Fruit fly (Drosophila melanogaster) whole organism, embryonic: ENCODE data around the gene CecB.

Source experiments
- Awh ChIP-seq: fragments of 200-800 bp; sonication (Bioruptor generic); IDR thresholded peaks from 2 replicates; pipeline ENCODE4, ENCODE4 v1.3.6; 2022; ENCODE audit warnings: missing biosample characterization, missing genetic modification characterization
- C15 ChIP-seq: fragments of 200-800 bp; sonication (Bioruptor generic); IDR thresholded peaks from 3 replicates; pipeline ENCODE4 v1.3.6; 2022; ENCODE audit warnings: missing biosample characterization, missing genetic modification characterization
- CG10321 ChIP-seq: fragments of 200-800 bp; sonication (Bioruptor generic); IDR thresholded peaks from 2 replicates; pipeline ENCODE4 v1.3.6; 2022; ENCODE audit warnings: missing biosample characterization, missing genetic modification characterization
- CG13775 ChIP-seq: fragments of 200-800 bp; sonication (Bioruptor generic); optimal IDR thresholded peaks from 3 replicates; lab custom pipeline; 2017; ENCODE audit warnings: missing biosample characterization, mild to moderate bottlenecking, missing genetic modification characterization
- CG15269 ChIP-seq: fragments of 200-800 bp; sonication (Bioruptor generic); optimal IDR thresholded peaks from 2 replicates; lab custom pipeline; 2018; ENCODE audit warnings: missing biosample characterization, mild to moderate bottlenecking, missing genetic modification characterization, moderate library complexity
- CG15601 ChIP-seq: fragments of 200-800 bp; sonication (Bioruptor generic); optimal IDR thresholded peaks from 3 replicates; lab custom pipeline; 2019; ENCODE audit warnings: missing biosample characterization, mild to moderate bottlenecking, missing genetic modification characterization, moderate library complexity
- CG16815 ChIP-seq: fragments of 200-800 bp; sonication (Bioruptor generic); optimal IDR thresholded peaks from 3 replicates; lab custom pipeline; 2017; ENCODE audit warnings: missing biosample characterization, mild to moderate bottlenecking, missing genetic modification characterization
- CG17328 ChIP-seq: fragments of 200-800 bp; sonication (Bioruptor generic); IDR thresholded peaks from 2 replicates; pipeline ENCODE4 v1.3.6; 2022; ENCODE audit warnings: missing biosample characterization, missing genetic modification characterization
- CG17361 ChIP-seq: fragments of 200-800 bp; sonication (Bioruptor generic); IDR thresholded peaks from 3 replicates; pipeline ENCODE4 v1.3.6; 2022; ENCODE audit warnings: missing biosample characterization, missing genetic modification characterization
- CG2116 ChIP-seq: fragments of 200-800 bp; sonication (Bioruptor generic); optimal IDR thresholded peaks from 3 replicates; lab custom pipeline; 2018; ENCODE audit warnings: missing biosample characterization, mild to moderate bottlenecking, missing genetic modification characterization
- CG2199 ChIP-seq: fragments of 200-800 bp; sonication (Bioruptor generic); IDR thresholded peaks from 3 replicates; pipeline ENCODE4 v1.3.6; 2022; ENCODE audit warnings: missing biosample characterization, missing genetic modification characterization
- CG2678 ChIP-seq: fragments of 200-800 bp; sonication (Bioruptor generic); optimal IDR thresholded peaks from 3 replicates; lab custom pipeline; 2019; ENCODE audit warnings: missing biosample characterization, mild to moderate bottlenecking, missing genetic modification characterization, moderate library complexity
- CG30403 ChIP-seq: fragments of 200-800 bp; sonication (Bioruptor generic); optimal IDR thresholded peaks from 3 replicates; lab custom pipeline; 2016; ENCODE audit warnings: missing biosample characterization, missing genetic modification characterization
- CG32532 ChIP-seq: fragments of 200-800 bp; sonication (Bioruptor generic); IDR thresholded peaks from 2 replicates; pipeline ENCODE4 v1.3.6; 2022; ENCODE audit warnings: missing biosample characterization, missing genetic modification characterization
- CG3726 ChIP-seq: fragments of 200-800 bp; sonication (Bioruptor generic); IDR thresholded peaks from 3 replicates; pipeline ENCODE4, ENCODE4 v1.3.6; 2022; ENCODE audit warnings: missing biosample characterization, missing genetic modification characterization
- CG4360 ChIP-seq: fragments of 200-800 bp; sonication (Bioruptor generic); IDR thresholded peaks from 2 replicates; pipeline ENCODE4 v1.3.6; 2022; ENCODE audit warnings: missing biosample characterization, missing genetic modification characterization
- CG4424 ChIP-seq: fragments of 200-800 bp; sonication (Bioruptor generic); optimal IDR thresholded peaks from 3 replicates; lab custom pipeline; 2016; ENCODE audit warnings: missing biosample characterization, missing genetic modification characterization
- CG6791 ChIP-seq: fragments of 200-800 bp; sonication (Bioruptor generic); IDR thresholded peaks from 3 replicates; pipeline ENCODE4 v1.3.6; 2022; ENCODE audit warnings: missing biosample characterization, missing genetic modification characterization; ENCODE audit not compliant: partially characterized antibody
- CG7786 ChIP-seq: fragments of 200-800 bp; sonication (Bioruptor generic); optimal IDR thresholded peaks from 2 replicates; lab custom pipeline; 2016; ENCODE audit warnings: missing biosample characterization, missing genetic modification characterization
- CG7928 ChIP-seq: fragments of 200-800 bp; sonication (Bioruptor generic); optimal IDR thresholded peaks from 2 replicates; lab custom pipeline; 2017; ENCODE audit warnings: missing biosample characterization, mild to moderate bottlenecking, missing genetic modification characterization
- CG8388 ChIP-seq: fragments of 200-800 bp; sonication (Bioruptor generic); optimal IDR thresholded peaks from 2 replicates; lab custom pipeline; 2019; ENCODE audit warnings: missing biosample characterization, mild to moderate bottlenecking, missing genetic modification characterization, moderate library complexity
- CG9609 ChIP-seq: fragments of 200-800 bp; sonication (Bioruptor generic); optimal IDR thresholded peaks from 3 replicates; lab custom pipeline; 2016; ENCODE audit warnings: missing biosample characterization, missing genetic modification characterization
- Camta ChIP-seq: fragments of 200-800 bp; sonication (Bioruptor generic); optimal IDR thresholded peaks from 2 replicates; lab custom pipeline; 2016; ENCODE audit warnings: missing biosample characterization, missing genetic modification characterization
- Deaf1 ChIP-seq: fragments of 200-800 bp; optimal IDR thresholded peaks from 3 replicates; lab custom pipeline; 2019; ENCODE audit warnings: missing biosample characterization, mild to moderate bottlenecking, missing genetic modification characterization, moderate library complexity
- Doc3 ChIP-seq: fragments of 200-800 bp; sonication (Bioruptor generic); IDR thresholded peaks from 3 replicates; pipeline ENCODE4 v1.3.6; 2022; ENCODE audit warnings: missing biosample characterization, missing genetic modification characterization; ENCODE audit not compliant: partially characterized antibody
- Drgx ChIP-seq: fragments of 200-800 bp; sonication (Bioruptor generic); IDR thresholded peaks from 2 replicates; pipeline ENCODE4 v1.3.6; 2022; ENCODE audit warnings: missing biosample characterization, missing genetic modification characterization
- E2f2 ChIP-seq: fragments of 200-800 bp; sonication (Bioruptor generic); IDR thresholded peaks from 2 replicates; pipeline ENCODE4 v1.3.6; 2022; ENCODE audit warnings: missing biosample characterization, missing genetic modification characterization
- Fer2 ChIP-seq: fragments of 200-800 bp; sonication (Bioruptor generic); optimal IDR thresholded peaks from 2 replicates; lab custom pipeline; 2018; ENCODE audit warnings: missing biosample characterization, mild to moderate bottlenecking, missing genetic modification characterization, moderate library complexity
- Hr51 ChIP-seq, 2 experiments: fragments of 200-800 bp; sonication (Bioruptor generic); optimal IDR thresholded peaks; 2 replicates in 1 of 2; 3 replicates in 1 of 2; lab custom pipeline; 2016 to 2018; ENCODE audit warnings: missing biosample characterization in 2 of 2, missing genetic modification characterization in 2 of 2, mild to moderate bottlenecking in 1 of 2, moderate library complexity in 1 of 2
- Hsf ChIP-seq: fragments of 200-800 bp; sonication (Bioruptor generic); optimal IDR thresholded peaks from 3 replicates; lab custom pipeline; 2016; ENCODE audit warnings: missing biosample characterization, missing genetic modification characterization
- Lim3 ChIP-seq: fragments of 200-800 bp; sonication (Bioruptor generic); IDR thresholded peaks from 2 replicates; pipeline ENCODE4 v1.3.6; 2022; ENCODE audit warnings: missing biosample characterization, missing genetic modification characterization
- Meics ChIP-seq: fragments of 200-800 bp; sonication (Bioruptor generic); optimal IDR thresholded peaks from 2 replicates; lab custom pipeline; 2017; ENCODE audit warnings: missing biosample characterization, mild to moderate bottlenecking, missing genetic modification characterization
- Poxn ChIP-seq: fragments of 200-800 bp; sonication (Bioruptor generic); IDR thresholded peaks from 2 replicates; pipeline ENCODE4 v1.3.6; 2022; ENCODE audit warnings: missing biosample characterization, missing genetic modification characterization
- Ptx1 ChIP-seq: fragments of 200-800 bp; sonication (Bioruptor generic); IDR thresholded peaks from 2 replicates; pipeline ENCODE4 v1.3.6; 2022; ENCODE audit warnings: missing biosample characterization, missing genetic modification characterization
- Rfx ChIP-seq: fragments of 200-800 bp; sonication (Bioruptor generic); IDR thresholded peaks from 2 replicates; pipeline ENCODE4 v1.3.6; 2022; ENCODE audit warnings: missing biosample characterization, missing genetic modification characterization
- Sox102F ChIP-seq: fragments of 200-800 bp; sonication (Bioruptor generic); optimal IDR thresholded peaks from 2 replicates; lab custom pipeline; 2018; ENCODE audit warnings: missing biosample characterization, mild to moderate bottlenecking, missing genetic modification characterization, moderate library complexity
- Sry-β ChIP-seq: fragments of 200-800 bp; sonication (Bioruptor generic); optimal IDR thresholded peaks from 2 replicates; lab custom pipeline; 2018; ENCODE audit warnings: missing biosample characterization, mild to moderate bottlenecking, missing genetic modification characterization, moderate library complexity
- Stat92E ChIP-seq, 3 experiments: fragments of >200 bp in 2 of 3; fragments of 200-800 bp in 1 of 3; sonication (Bioruptor generic) in 1 of 3; optimal IDR thresholded peaks; 2 replicates each; lab custom pipeline; 2017 to 2019; ENCODE audit warnings: missing biosample characterization in 3 of 3, missing genetic modification characterization in 3 of 3, mild to moderate bottlenecking in 1 of 3, moderate library complexity in 1 of 3
- ab ChIP-seq: fragments of 200-800 bp; sonication (Bioruptor generic); optimal IDR thresholded peaks from 2 replicates; lab custom pipeline; 2016; ENCODE audit warnings: missing biosample characterization, missing genetic modification characterization
- bab2 ChIP-seq: fragments of 200-800 bp; sonication (Bioruptor generic); optimal IDR thresholded peaks from 2 replicates; lab custom pipeline; 2016; ENCODE audit warnings: missing biosample characterization, missing genetic modification characterization
- cato ChIP-seq: fragments of 200-800 bp; sonication (Bioruptor generic); optimal IDR thresholded peaks from 2 replicates; lab custom pipeline; 2016; ENCODE audit warnings: missing biosample characterization, missing genetic modification characterization, borderline replicate concordance
- en ChIP-seq: fragments of 200-800 bp; sonication (Bioruptor generic); optimal IDR thresholded peaks from 2 replicates; lab custom pipeline; 2016; ENCODE audit warnings: missing biosample characterization, missing genetic modification characterization
- gro ChIP-seq: fragments of 200-800 bp; sonication (Bioruptor generic); optimal IDR thresholded peaks from 2 replicates; lab custom pipeline; 2016; ENCODE audit warnings: missing biosample characterization, missing genetic modification characterization
- her ChIP-seq: fragments of 200-800 bp; sonication (Bioruptor generic); optimal IDR thresholded peaks from 2 replicates; lab custom pipeline; 2016; ENCODE audit warnings: missing biosample characterization, missing genetic modification characterization
- lilli ChIP-seq: fragments of 200-800 bp; sonication (Bioruptor generic); optimal IDR thresholded peaks from 3 replicates; lab custom pipeline; 2016; ENCODE audit warnings: missing biosample characterization, missing genetic modification characterization
- lov ChIP-seq, 2 experiments: fragments of 200-800 bp in 1 of 2; fragments of >200 bp in 1 of 2; sonication (Bioruptor generic) in 1 of 2; IDR thresholded peaks in 1 of 2; optimal IDR thresholded peaks in 1 of 2; 2 replicates in 1 of 2; 3 replicates in 1 of 2; pipeline versions ENCODE4 v1.3.6 to Lab custom; 2017 to 2022; ENCODE audit warnings: missing biosample characterization in 1 of 2, missing genetic modification characterization in 1 of 2
- org-1 ChIP-seq: fragments of 200-800 bp; sonication (Bioruptor generic); optimal IDR thresholded peaks from 2 replicates; lab custom pipeline; 2017; ENCODE audit warnings: missing biosample characterization, missing genetic modification characterization
- pfk ChIP-seq: fragments of 200-800 bp; sonication (Bioruptor generic); optimal IDR thresholded peaks from 2 replicates; lab custom pipeline; 2018; ENCODE audit warnings: missing biosample characterization, mild to moderate bottlenecking, missing genetic modification characterization, moderate library complexity
- sr ChIP-seq: fragments of 200-800 bp; sonication (Bioruptor generic); IDR thresholded peaks from 3 replicates; pipeline ENCODE4 v1.3.6; 2022; ENCODE audit warnings: missing biosample characterization, missing genetic modification characterization
- stwl ChIP-seq: fragments of 200-800 bp; sonication (Bioruptor generic); optimal IDR thresholded peaks from 3 replicates; lab custom pipeline; 2018; ENCODE audit warnings: missing biosample characterization, mild to moderate bottlenecking, missing genetic modification characterization, moderate library complexity
- wor ChIP-seq: fragments of 200-800 bp; sonication (Bioruptor generic); IDR thresholded peaks from 2 replicates; pipeline ENCODE4 v1.3.6; 2022; ENCODE audit warnings: missing biosample characterization, missing genetic modification characterization

The CecB gene

DNA sequence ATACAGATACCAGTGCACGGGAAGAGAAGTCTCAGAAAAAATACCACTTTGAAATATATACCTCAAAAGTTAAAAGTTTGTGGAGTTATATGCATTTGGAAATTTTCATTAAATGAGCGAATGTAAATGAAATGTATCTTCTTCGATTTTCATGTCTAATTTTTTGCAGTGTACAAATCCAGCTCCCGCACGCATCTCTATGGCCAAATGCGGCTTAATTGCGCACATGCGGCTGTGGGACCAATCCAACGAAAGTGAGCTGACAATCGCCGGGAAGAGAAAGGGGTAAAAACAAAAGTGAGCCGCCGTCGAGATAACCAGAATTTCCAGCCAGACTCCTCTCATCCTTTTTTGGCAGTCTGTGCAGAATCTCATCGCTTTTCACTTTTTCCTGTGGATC, 49.4 kb downstream of the CecB start (continued):
- 0 out of 3 replicates have a peak, but pooled peaks have one; percentile 29 for TF ChIP-seq sr (GFP tag; lab: Robert Waterston, UW)
- TF ChIP-seq Ptx1 (GFP tag; lab: Robert Waterston, UW), result peak; percentile 63
- TF ChIP-seq CG15269, result no peak
- TF ChIP-seq CG2678 (tag; lab: Kevin White, UChicago), result peak; percentile 20
- TF ChIP-seq C15, result no peak
- TF ChIP-seq org-1 (GFP tag; lab: Kevin White, UChicago), result peak; percentile 19
- TF ChIP-seq CG4424, result no peak
- no peak for TF ChIP-seq Doc3 (GFP tag; lab: Robert Waterston, UW)
- TF ChIP-seq Fer2, result no peak
- TF ChIP-seq CG2116 (GFP tag; lab: Kevin White, UChicago), result no peak
- TF ChIP-seq Hsf (GFP tag; lab: Kevin White, UChicago), result peak; percentile 30
- no peak for TF ChIP-seq CG15601
- no peak for TF ChIP-seq CG2199 (GFP tag; lab: Robert Waterston, UW)
- TF ChIP-seq her (GFP tag; lab: Kevin White, UChicago), result no peak
- no peak for TF ChIP-seq CG13775
- TF ChIP-seq bab2 (GFP tag; lab: Kevin White, UChicago), result peak; percentile 12
- no peak for TF ChIP-seq stwl (tag; lab: Kevin White, UChicago)
- peak; percentile 86 for TF ChIP-seq Drgx (GFP tag; lab: Robert Waterston, UW)
- no peak for TF ChIP-seq CG6791 (GFP tag; lab: Robert Waterston, UW)
- no peak for TF ChIP-seq en (GFP tag; lab: Kevin White, UChicago)
- TF ChIP-seq CG9609 (GFP tag; lab: Kevin White, UChicago), result no peak
- no peak for TF ChIP-seq Camta (GFP tag; lab: Kevin White, UChicago)
- TF ChIP-seq CG17361 (GFP tag; lab: Robert Waterston, UW), result no peak
- TF ChIP-seq Stat92E (GFP tag; optimal IDR thresholded peaks at IDR 0.05; lab: Kevin White, UChicago), result no peak
- TF ChIP-seq lov (optimal IDR thresholded peaks at IDR 0.05; lab: Kevin White, UChicago), result no peak
- TF ChIP-seq lov (GFP tag; IDR thresholded peaks at IDR 0.05; lab: Robert Waterston, UW), result no peak
- TF ChIP-seq CG7928, result no peak
- no peak for TF ChIP-seq CG10321 (GFP tag; lab: Robert Waterston, UW)
- peak; percentile 34; the same call in 1 of the 2 replicates for TF ChIP-seq Awh (GFP tag; lab: Robert Waterston, UW)
- peak; percentile 32 for TF ChIP-seq CG30403
- TF ChIP-seq E2f2 (GFP tag; lab: Robert Waterston, UW), result no peak
- TF ChIP-seq ab (GFP tag; lab: Kevin White, UChicago), result no peak
- peak; percentile 64 for TF ChIP-seq Sox102F (GFP tag; lab: Kevin White, UChicago)
- TF ChIP-seq CG8388 (GFP tag; lab: Kevin White, UChicago), result peak; percentile 35
- TF ChIP-seq CG17328, result peak; percentile 53
- TF ChIP-seq lilli (GFP tag; lab: Kevin White, UChicago), result peak; percentile 6
- no peak for TF ChIP-seq CG32532 (GFP tag; lab: Robert Waterston, UW)
- no peak for TF ChIP-seq Poxn (GFP tag; lab: Robert Waterston, UW)
- no peak for TF ChIP-seq Lim3 (GFP tag; lab: Robert Waterston, UW)
- no peak for TF ChIP-seq Sry-β
- no peak for TF ChIP-seq CG16815 (GFP tag; lab: Kevin White, UChicago)
- TF ChIP-seq Meics (GFP tag; lab: Kevin White, UChicago), result no peak
- TF ChIP-seq Hr51 (GFP tag; optimal IDR thresholded peaks at IDR 0.05; lab: Kevin White, UChicago), result peak in 1 of 2 experiments; percentile 49
- no peak for TF ChIP-seq pfk
- no peak for TF ChIP-seq cato (GFP tag; lab: Kevin White, UChicago)
- TF ChIP-seq wor (GFP tag; lab: Robert Waterston, UW), result peak; percentile 50
- no peak for TF ChIP-seq CG7786 (GFP tag; lab: Kevin White, UChicago)
- no peak for TF ChIP-seq CG4360 (GFP tag; lab: Robert Waterston, UW)
- no peak for TF ChIP-seq Rfx (GFP tag; lab: Robert Waterston, UW)
- TF ChIP-seq CG3726 (GFP tag; lab: Robert Waterston, UW), result no peak
- no peak for TF ChIP-seq gro
- no peak for TF ChIP-seq Deaf1
